Fruit fly (Drosophila melanogaster) whole organism, prepupa: Measurements from ENCODE around the gene CG7907.

Experiments
- CG10631 ChIP-seq: fragments of 200-800 bp; sonication (Bioruptor generic); optimal IDR thresholded peaks from 2 replicates; lab custom pipeline; 2016; ENCODE audit warnings: missing biosample characterization, missing genetic modification characterization
- CG16779 ChIP-seq: fragments of 200-800 bp; sonication (Bioruptor generic); optimal IDR thresholded peaks from 3 replicates; lab custom pipeline; 2017; ENCODE audit warnings: missing biosample characterization, mild to moderate bottlenecking, missing genetic modification characterization
- Ets21C ChIP-seq: fragments of 200-800 bp; sonication (Bioruptor generic); optimal IDR thresholded peaks from 3 replicates; lab custom pipeline; 2016; ENCODE audit warnings: missing biosample characterization, missing genetic modification characterization
- Gug ChIP-seq: fragments of 200-800 bp; sonication (Bioruptor generic); IDR thresholded peaks from 2 replicates; pipeline ENCODE4 v1.3.6; 2022; ENCODE audit warnings: missing biosample characterization, missing genetic modification characterization
- Hr4 ChIP-seq: fragments of 200-800 bp; sonication (Bioruptor generic); optimal IDR thresholded peaks from 3 replicates; lab custom pipeline; 2016; ENCODE audit warnings: missing biosample characterization, missing genetic modification characterization
- OdsH ChIP-seq: fragments of 200-800 bp; sonication (Bioruptor generic); optimal IDR thresholded peaks from 3 replicates; lab custom pipeline; 2016; ENCODE audit warnings: missing biosample characterization, missing genetic modification characterization
- fkh ChIP-seq: fragments of 200-800 bp; sonication (Bioruptor generic); optimal IDR thresholded peaks from 3 replicates; lab custom pipeline; 2017; ENCODE audit warnings: missing biosample characterization, mild to moderate bottlenecking, missing genetic modification characterization, moderate library complexity
- pdm3 ChIP-seq: fragments of 200-800 bp; sonication (Bioruptor generic); optimal IDR thresholded peaks from 3 replicates; lab custom pipeline; 2016; ENCODE audit warnings: missing biosample characterization, missing genetic modification characterization

- TF ChIP-seq OdsH = no peak
- no peak for TF ChIP-seq fkh (GFP tag; lab: Kevin White, UChicago)
- TF ChIP-seq CG16779 (tag; lab: Kevin White, UChicago) = no peak
- TF ChIP-seq pdm3 = no peak
- no peak for TF ChIP-seq Ets21C (GFP tag; lab: Kevin White, UChicago)
- TF ChIP-seq Hr4 (GFP tag; lab: Kevin White, UChicago) = no peak
- TF ChIP-seq CG10631 (GFP tag; lab: Kevin White, UChicago) = no peak
- no peak for TF ChIP-seq Gug (GFP tag; lab: Robert Waterston, UW)
Measured at dm6 chr3R:21433879-21434559, 30.5 kb downstream of the CG7907 start, which contains the start of gene lbl.
